Worm (Caenorhabditis elegans): ENCODE results near the gene srw-1.

- TF ChIP-seq pha-4 (tag; optimal IDR thresholded peaks at IDR 0.05): no peak
- no peak for TF ChIP-seq nhr-11 (tag; optimal IDR thresholded peaks at IDR 0.05)
- TF ChIP-seq elt-3 (tag; optimal IDR thresholded peaks at IDR 0.05): no peak
- no peak for TF ChIP-seq lin-15B (tag; optimal IDR thresholded peaks at IDR 0.05)
- TF ChIP-seq nhr-23 (tag; optimal IDR thresholded peaks at IDR 0.05): no peak
- no peak for TF ChIP-seq nhr-76 (tag; optimal IDR thresholded peaks at IDR 0.05)
- TF ChIP-seq ceh-9 (tag; optimal IDR thresholded peaks at IDR 0.05): no peak
- TF ChIP-seq unc-39 (tag; optimal IDR thresholded peaks at IDR 0.05): no peak
- TF ChIP-seq snpc-4 (tag; optimal IDR thresholded peaks at IDR 0.05): no peak
- TF ChIP-seq unc-62 (GFP tag; optimal IDR thresholded peaks at IDR 0.05): no peak
- no peak for TF ChIP-seq aly-2 (tag; optimal IDR thresholded peaks at IDR 0.05)
- no peak for TF ChIP-seq nhr-12 (tag; optimal IDR thresholded peaks at IDR 0.05)
- no peak for TF ChIP-seq hmg-11 (tag; optimal IDR thresholded peaks at IDR 0.05)
Measured at ce11 chrV:15244456-15244855, 46.4 kb downstream of the srw-1 start, which contains the start of gene kin-30.

Measured in whole organism, L3 larva.